Worm (Caenorhabditis elegans) whole organism, L2 larva: ENCODE data around the gene R144.10.

Experiments
- aly-2 ChIP-seq: fragments of 150-350 bp; optimal IDR thresholded peaks from 2 replicates; lab custom pipeline; 2014; ENCODE audit warnings: missing biosample characterization, missing genetic modification characterization
- crh-2 ChIP-seq: sonication (generic microtip); optimal IDR thresholded peaks from 2 replicates; lab custom pipeline; 2017; ENCODE audit warnings: missing biosample characterization, missing genetic modification characterization
- egl-27 ChIP-seq: sonication (generic microtip); optimal IDR thresholded peaks from 3 replicates; lab custom pipeline; 2017; ENCODE audit warnings: missing biosample characterization, missing genetic modification reagents, missing genetic modification characterization
- elt-3 ChIP-seq: sonication (generic microtip); optimal IDR thresholded peaks from 2 replicates; lab custom pipeline; 2017; ENCODE audit warnings: missing biosample characterization, missing genetic modification characterization
- lin-11 ChIP-seq: fragments of 150-350 bp; sonication (generic microtip); optimal IDR thresholded peaks from 2 replicates; lab custom pipeline; 2014; ENCODE audit warnings: missing biosample characterization, missing genetic modification characterization, inconsistent platforms, mixed read lengths
- mdl-1 ChIP-seq, 2 experiments: fragments of 150-350 bp in 1 of 2; sonication (generic microtip) in 1 of 2; optimal IDR thresholded peaks; 2 replicates each; lab custom pipeline; 2017; ENCODE audit warnings: missing biosample characterization in 2 of 2, missing genetic modification characterization in 2 of 2
- nhr-25 ChIP-seq: fragments of 150-350 bp; sonication (generic microtip); optimal IDR thresholded peaks from 3 replicates; lab custom pipeline; 2014; ENCODE audit warnings: missing biosample characterization, missing genetic modification characterization
- peb-1 ChIP-seq: fragments of 150-350 bp; optimal IDR thresholded peaks from 2 replicates; lab custom pipeline; 2014; ENCODE audit warnings: missing biosample characterization, missing genetic modification characterization
- sma-3 ChIP-seq: sonication (generic microtip); optimal IDR thresholded peaks from 2 replicates; lab custom pipeline; 2016; ENCODE audit warnings: missing genetic modification reagents, missing genetic modification characterization, missing compliant biosample characterization
- snpc-4 ChIP-seq: fragments of 150-350 bp; optimal IDR thresholded peaks from 2 replicates; lab custom pipeline; 2014; ENCODE audit warnings: missing biosample characterization, missing genetic modification characterization
- unc-55 ChIP-seq: fragments of 150-350 bp; sonication (generic microtip); optimal IDR thresholded peaks from 3 replicates; lab custom pipeline; 2014; ENCODE audit warnings: missing biosample characterization, missing genetic modification reagents, missing genetic modification characterization
- zag-1 ChIP-seq: fragments of 150-350 bp; optimal IDR thresholded peaks from 2 replicates; lab custom pipeline; 2014; ENCODE audit warnings: missing biosample characterization, missing genetic modification characterization
- ztf-11 ChIP-seq: sonication (generic microtip); optimal IDR thresholded peaks from 2 replicates; lab custom pipeline; 2017; ENCODE audit warnings: missing biosample characterization, missing genetic modification characterization

DNA sequence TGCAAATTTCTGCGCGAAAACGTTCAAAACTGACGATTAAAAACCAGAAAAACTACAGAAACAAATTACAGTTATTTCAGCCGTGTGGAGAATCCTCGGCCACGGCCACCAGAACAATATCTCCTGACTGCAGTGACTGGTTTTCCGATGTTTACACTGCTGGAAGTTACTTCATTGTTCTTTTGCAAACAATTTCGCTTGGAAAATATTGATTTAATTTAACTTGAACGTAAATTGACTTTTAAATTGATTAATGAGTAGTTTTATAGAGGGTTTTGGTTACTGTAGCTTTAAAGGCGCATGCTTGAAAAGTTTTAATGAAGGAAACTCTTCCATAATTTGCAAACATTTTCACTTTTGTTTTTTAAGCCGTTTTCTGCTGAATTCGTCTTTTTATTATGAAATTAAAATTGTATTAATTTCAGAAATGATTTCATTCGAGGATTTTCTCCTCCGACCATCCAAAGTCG is 3.1 kb downstream of the R144.10 start, which contains the start of gene smcr-8:
- TF ChIP-seq elt-3 (tag; lab: Kevin White, UChicago), result no peak
- TF ChIP-seq peb-1 (tag; lab: Kevin White, UChicago), result no peak
- no peak for TF ChIP-seq zag-1
- no peak for TF ChIP-seq sma-3 (GFP tag; lab: Kevin White, UChicago)
- TF ChIP-seq snpc-4 (tag; lab: Kevin White, UChicago), result no peak
- no peak for TF ChIP-seq egl-27
- no peak for TF ChIP-seq aly-2 (tag; lab: Kevin White, UChicago)
- no peak for TF ChIP-seq crh-2 (tag; lab: Kevin White, UChicago)
- no peak for TF ChIP-seq lin-11
- TF ChIP-seq ztf-11 (tag; lab: Kevin White, UChicago), result no peak
- TF ChIP-seq unc-55 (GFP tag; lab: Kevin White, UChicago), result no peak
- TF ChIP-seq nhr-25 (tag; lab: Kevin White, UChicago), result no peak
- TF ChIP-seq mdl-1 (tag; optimal IDR thresholded peaks at IDR 0.05; lab: Kevin White, UChicago), result no peak
